Worm (Caenorhabditis elegans): Measurements from ENCODE around the gene Y38H6A.1.

DNA sequence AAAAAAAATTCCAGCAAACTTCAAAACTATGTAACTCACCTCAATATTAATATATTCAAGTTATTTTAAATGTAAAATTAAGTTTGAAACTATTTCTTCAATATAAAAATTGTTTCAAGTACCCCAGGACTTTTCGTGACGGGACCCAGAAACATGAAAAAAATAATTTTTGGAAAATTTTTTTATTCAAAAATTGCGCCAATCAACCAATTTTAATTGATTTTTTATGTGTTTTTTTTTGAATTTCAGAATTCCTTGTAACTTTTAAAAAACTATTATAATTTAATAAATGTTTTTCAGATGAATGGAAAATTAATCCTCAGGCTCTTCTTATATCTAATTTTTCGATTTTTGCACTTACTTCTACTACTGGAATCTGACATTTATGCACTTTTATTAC lies 27.9 kb upstream of the Y38H6A.1 start, which contains the start of gene ZC15.5:
- TF ChIP-seq nhr-76 (tag; optimal IDR thresholded peaks at IDR 0.05): no peak
- no peak for TF ChIP-seq elt-1 (tag; optimal IDR thresholded peaks at IDR 0.05; ENCODE audit: borderline replicate concordance, insufficient read depth)
- no peak for TF ChIP-seq ceh-39 (tag; optimal IDR thresholded peaks at IDR 0.05)
- no peak for TF ChIP-seq elt-3 (tag; optimal IDR thresholded peaks at IDR 0.05)
- no peak for TF ChIP-seq snpc-4 (tag; optimal IDR thresholded peaks at IDR 0.05)
- no peak for TF ChIP-seq ces-1 (GFP tag; optimal IDR thresholded peaks at IDR 0.05)
- no peak for TF ChIP-seq nhr-2 (tag; optimal IDR thresholded peaks at IDR 0.05)
- TF ChIP-seq ztf-11 (tag; optimal IDR thresholded peaks at IDR 0.05): no peak
- TF ChIP-seq unc-62 (GFP tag; optimal IDR thresholded peaks at IDR 0.05): no peak
- no peak for TF ChIP-seq mep-1 (tag; optimal IDR thresholded peaks at IDR 0.05)
- no peak for TF ChIP-seq ceh-43 (GFP tag; optimal IDR thresholded peaks at IDR 0.05)
- TF ChIP-seq blmp-1 (tag; optimal IDR thresholded peaks at IDR 0.05): no peak
